Worm (Caenorhabditis elegans) whole organism, L4 larva: Measurements from ENCODE around the gene snpc-3.4.

Experiments used
- D1046.2 ChIP-seq: fragments of 200-800 bp; sonication (Bioruptor generic); IDR thresholded peaks from 2 replicates; pipeline ENCODE4 v1.3.6; 2022; ENCODE audit warnings: missing genetic modification characterization, missing compliant biosample characterization
- F26F4.8 ChIP-seq: fragments of 200-800 bp; sonication (Bioruptor generic); conservative IDR thresholded peaks from 2 replicates; pipeline ENCODE4 v1.3.6; 2022; ENCODE audit warnings: missing genetic modification characterization, missing compliant biosample characterization
- F37D6.2 ChIP-seq: sonication (generic microtip); optimal IDR thresholded peaks from 2 replicates; lab custom pipeline; 2016; ENCODE audit warnings: mild to moderate bottlenecking, missing genetic modification characterization, missing compliant biosample characterization
- F49E8.2 ChIP-seq: sonication (generic microtip); optimal IDR thresholded peaks from 2 replicates; lab custom pipeline; 2016; ENCODE audit warnings: missing compliant biosample characterization, mild to moderate bottlenecking, missing genetic modification characterization, borderline replicate concordance
- T20F7.1 ChIP-seq: fragments of 200-800 bp; sonication (Bioruptor generic); optimal IDR thresholded peaks from 2 replicates; lab custom pipeline; 2018; ENCODE audit warnings: mild to moderate bottlenecking, missing genetic modification characterization, missing compliant biosample characterization
- T26A8.4 ChIP-seq: fragments of 200-800 bp; sonication (Bioruptor generic); IDR thresholded peaks from 2 replicates; pipeline ENCODE4 v1.3.6; 2022; ENCODE audit warnings: missing genetic modification characterization, missing compliant biosample characterization
- Y48G9A.11 ChIP-seq: fragments of 200-800 bp; sonication (Bioruptor generic); IDR thresholded peaks from 2 replicates; pipeline ENCODE4 v1.3.6; 2022; ENCODE audit warnings: missing genetic modification reagents, missing genetic modification characterization, missing compliant biosample characterization
- Y75B8A.6 ChIP-seq: fragments of 200-800 bp; sonication (Bioruptor generic); IDR thresholded peaks from 2 replicates; pipeline ENCODE4 v1.3.6; 2022; ENCODE audit warnings: missing genetic modification reagents, missing genetic modification characterization, missing compliant biosample characterization
- ZK546.5 ChIP-seq, 2 experiments: sonication (generic microtip); optimal IDR thresholded peaks; 2 replicates each; lab custom pipeline; 2017; ENCODE audit warnings: missing biosample characterization in 2 of 2, missing genetic modification characterization in 2 of 2
- aly-2 ChIP-seq: sonication (generic microtip); optimal IDR thresholded peaks from 2 replicates; lab custom pipeline; 2018; ENCODE audit warnings: missing biosample characterization, missing genetic modification characterization
- ama-1 ChIP-seq: fragments of 150-350 bp; optimal IDR thresholded peaks from 2 replicates; lab custom pipeline; 2014; ENCODE audit warnings: inconsistent platforms, mixed read lengths
- ceh-20 ChIP-seq: fragments of 200-800 bp; sonication (Bioruptor generic); IDR thresholded peaks from 2 replicates; pipeline ENCODE4 v1.3.6; 2022; ENCODE audit warnings: missing genetic modification reagents, missing genetic modification characterization, missing compliant biosample characterization
- ces-1 ChIP-seq: fragments of 150-350 bp; sonication (generic microtip); optimal IDR thresholded peaks from 4 replicates; lab custom pipeline; 2014; ENCODE audit warnings: missing biosample characterization, missing genetic modification reagents, missing genetic modification characterization
- ctbp-1 ChIP-seq: fragments of 200-800 bp; sonication (Bioruptor generic); IDR thresholded peaks from 2 replicates; pipeline ENCODE4 v1.3.6; 2022; ENCODE audit warnings: missing genetic modification reagents, missing genetic modification characterization, missing compliant biosample characterization
- daf-12 ChIP-seq: fragments of 150-350 bp; optimal IDR thresholded peaks from 2 replicates; lab custom pipeline; 2014; ENCODE audit warnings: missing biosample characterization, missing genetic modification reagents, missing genetic modification characterization
- daf-19 ChIP-seq: fragments of 200-800 bp; sonication (Bioruptor generic); conservative IDR thresholded peaks from 2 replicates; pipeline ENCODE4 v1.3.6; 2022; ENCODE audit warnings: missing genetic modification characterization, missing compliant biosample characterization
- daf-8 ChIP-seq: fragments of 200-800 bp; sonication (Bioruptor generic); IDR thresholded peaks from 2 replicates; pipeline ENCODE4 v1.3.6; 2022; ENCODE audit warnings: missing genetic modification characterization, missing compliant biosample characterization
- dmd-9 ChIP-seq: fragments of 200-800 bp; sonication (Bioruptor generic); IDR thresholded peaks from 2 replicates; pipeline ENCODE4 v1.3.6; 2022; ENCODE audit warnings: missing genetic modification reagents, missing genetic modification characterization, missing compliant biosample characterization
- dpl-1 ChIP-seq: fragments of 150-350 bp; optimal IDR thresholded peaks from 2 replicates; lab custom pipeline; 2014; ENCODE audit warnings: missing biosample characterization, missing genetic modification reagents, missing genetic modification characterization
- dve-1 ChIP-seq: sonication (generic microtip); optimal IDR thresholded peaks from 2 replicates; lab custom pipeline; 2017; ENCODE audit warnings: antibody characterized with exemption, mild to moderate bottlenecking, missing genetic modification characterization, missing compliant biosample characterization; ENCODE audit not compliant: insufficient read depth
- egl-43 ChIP-seq: fragments of 200-800 bp; sonication (Bioruptor generic); IDR thresholded peaks from 2 replicates; pipeline ENCODE4 v1.3.6; 2022; ENCODE audit warnings: missing genetic modification reagents, missing genetic modification characterization, missing compliant biosample characterization
- fkh-10 ChIP-seq: fragments of 150-350 bp; optimal IDR thresholded peaks from 2 replicates; lab custom pipeline; 2014; ENCODE audit warnings: missing biosample characterization, missing genetic modification reagents, missing genetic modification characterization
- hif-1 ChIP-seq, 2 experiments: sonication (generic microtip); optimal IDR thresholded peaks; 2 replicates each; lab custom pipeline; 2016 to 2017; ENCODE audit warnings: missing compliant biosample characterization in 2 of 2, missing genetic modification characterization in 2 of 2, missing genetic modification reagents in 2 of 2, missing genotype in 2 of 2, mild to moderate bottlenecking in 1 of 2
- hlh-30 ChIP-seq: sonication (generic microtip); optimal IDR thresholded peaks from 2 replicates; lab custom pipeline; 2017; ENCODE audit warnings: antibody characterized with exemption, mild to moderate bottlenecking, missing genetic modification characterization, missing compliant biosample characterization; ENCODE audit not compliant: insufficient read depth
- lin-1 ChIP-seq: fragments of 200-800 bp; sonication (Bioruptor generic); IDR thresholded peaks from 2 replicates; pipeline ENCODE4 v1.3.6; 2022; ENCODE audit warnings: missing genetic modification reagents, missing genetic modification characterization, missing compliant biosample characterization
- lin-13 ChIP-seq: fragments of 150-350 bp; optimal IDR thresholded peaks from 2 replicates; lab custom pipeline; 2014; ENCODE audit warnings: missing biosample characterization, missing genetic modification reagents, missing genetic modification characterization
- lin-38 ChIP-seq: fragments of 200-800 bp; sonication (Bioruptor generic); IDR thresholded peaks from 2 replicates; pipeline ENCODE4 v1.3.6; 2022; ENCODE audit warnings: missing genetic modification reagents, missing genetic modification characterization, missing compliant biosample characterization
- lsy-2 ChIP-seq, 2 experiments: fragments of 150-350 bp in 1 of 2; sonication (generic microtip) in 1 of 2; optimal IDR thresholded peaks; 2 replicates each; lab custom pipeline; 2014 to 2017; ENCODE audit warnings: missing biosample characterization in 2 of 2, missing genetic modification characterization in 2 of 2
- mdt-29 ChIP-seq: fragments of 200-800 bp; sonication (Bioruptor generic); IDR thresholded peaks from 2 replicates; pipeline ENCODE4 v1.3.6; 2022; ENCODE audit warnings: missing genetic modification reagents, missing genetic modification characterization, missing compliant biosample characterization
- mep-1 ChIP-seq: fragments of 150-350 bp; sonication (generic microtip); optimal IDR thresholded peaks from 3 replicates; lab custom pipeline; 2014; ENCODE audit warnings: missing biosample characterization, missing genetic modification characterization
- mxl-3 ChIP-seq: fragments of 200-800 bp; sonication (Bioruptor generic); optimal IDR thresholded peaks from 2 replicates; lab custom pipeline; 2018; ENCODE audit warnings: mild to moderate bottlenecking, missing genetic modification characterization, missing compliant biosample characterization
- nhr-11 ChIP-seq: fragments of 150-350 bp; optimal IDR thresholded peaks from 2 replicates; lab custom pipeline; 2014; ENCODE audit warnings: missing biosample characterization, missing genetic modification characterization
- nhr-25 ChIP-seq: sonication (generic microtip); optimal IDR thresholded peaks from 2 replicates; lab custom pipeline; 2017; ENCODE audit warnings: missing genetic modification characterization, mild to moderate bottlenecking, missing compliant biosample characterization, antibody characterized with exemption, moderate library complexity, borderline replicate concordance; ENCODE audit not compliant: insufficient read depth
- nhr-28 ChIP-seq: fragments of 150-350 bp; optimal IDR thresholded peaks from 2 replicates; lab custom pipeline; 2014; ENCODE audit warnings: missing biosample characterization, missing genetic modification characterization
- nhr-42 ChIP-seq: fragments of 200-800 bp; sonication (Bioruptor generic); IDR thresholded peaks from 2 replicates; pipeline ENCODE4 v1.3.6; 2022; ENCODE audit warnings: missing genetic modification characterization, missing compliant biosample characterization
- nhr-77 ChIP-seq: fragments of 150-350 bp; optimal IDR thresholded peaks from 2 replicates; lab custom pipeline; 2014; ENCODE audit warnings: missing biosample characterization, missing genetic modification characterization
- pha-4 ChIP-seq, 2 experiments: fragments of 150-350 bp in 1 of 2; fragments of 200-800 bp in 1 of 2; sonication (Bioruptor generic) in 1 of 2; IDR thresholded peaks in 1 of 2; optimal IDR thresholded peaks in 1 of 2; 2 replicates each; pipeline versions ENCODE4 v1.3.6 to Lab custom; 2014 to 2022; ENCODE audit warnings: missing genetic modification characterization in 2 of 2, missing genetic modification reagents in 2 of 2, missing biosample characterization in 1 of 2, missing compliant biosample characterization in 1 of 2
- php-3 ChIP-seq: fragments of 200-800 bp; sonication (Bioruptor generic); IDR thresholded peaks from 2 replicates; pipeline ENCODE4 v1.3.6; 2022; ENCODE audit warnings: missing genetic modification reagents, missing genetic modification characterization, missing compliant biosample characterization
- rbr-2 ChIP-seq: sonication (generic microtip); optimal IDR thresholded peaks from 2 replicates; lab custom pipeline; 2016; ENCODE audit warnings: missing genotype, missing genetic modification characterization, missing compliant biosample characterization
- saeg-2 ChIP-seq: fragments of 200-800 bp; sonication (Bioruptor generic); IDR thresholded peaks from 2 replicates; pipeline ENCODE4 v1.3.6; 2022; ENCODE audit warnings: missing genetic modification reagents, missing genetic modification characterization, missing compliant biosample characterization
- skn-1 ChIP-seq: fragments of 150-350 bp; optimal IDR thresholded peaks from 2 replicates; lab custom pipeline; 2014; ENCODE audit warnings: missing biosample characterization, missing genetic modification characterization
- snpc-1.2 ChIP-seq: fragments of 200-800 bp; sonication (Bioruptor generic); IDR thresholded peaks from 2 replicates; pipeline ENCODE4 v1.3.6; 2022; ENCODE audit warnings: missing genetic modification reagents, missing genetic modification characterization, missing compliant biosample characterization
- snpc-4 ChIP-seq: fragments of 150-350 bp; optimal IDR thresholded peaks from 2 replicates; lab custom pipeline; 2014; ENCODE audit warnings: missing biosample characterization, missing genetic modification characterization
- tag-97 ChIP-seq: fragments of 200-800 bp; sonication (Bioruptor generic); IDR thresholded peaks from 2 replicates; pipeline ENCODE4 v1.3.6; 2022; ENCODE audit warnings: missing genetic modification characterization, missing compliant biosample characterization
- unc-130 ChIP-seq: sonication (generic microtip); optimal IDR thresholded peaks from 2 replicates; lab custom pipeline; 2016; ENCODE audit warnings: missing genetic modification reagents, missing genetic modification characterization, missing compliant biosample characterization
- unc-62 ChIP-seq, 3 experiments: fragments of 150-350 bp in 1 of 3; sonication (generic microtip); optimal IDR thresholded peaks in 2 of 3; peaks in 1 of 3; 1 replicate in 1 of 3; 2 replicates in 2 of 3; lab custom pipeline; 2014 to 2017; ENCODE audit warnings: missing biosample characterization in 3 of 3, missing genetic modification characterization in 3 of 3, missing genetic modification reagents in 3 of 3, missing genotype in 1 of 3
- vab-7 ChIP-seq: fragments of 200-800 bp; sonication (Bioruptor generic); IDR thresholded peaks from 2 replicates; pipeline ENCODE4 v1.3.6; 2022; ENCODE audit warnings: missing genetic modification reagents, missing genetic modification characterization, missing compliant biosample characterization
- zfp-3 ChIP-seq: fragments of 200-800 bp; sonication (Bioruptor generic); conservative IDR thresholded peaks from 2 replicates; pipeline ENCODE4 v1.3.6; 2022; ENCODE audit warnings: missing genetic modification reagents, missing genetic modification characterization, missing compliant biosample characterization
- ztf-7 ChIP-seq: fragments of 150-350 bp; optimal IDR thresholded peaks from 2 replicates; lab custom pipeline; 2014; ENCODE audit warnings: missing biosample characterization, missing genetic modification characterization

snpc-3.4 gene

ce11 chrIII:4019801-4020200 is at the start of gene snpc-3.4:
TSS of gene snpc-3.4 (plus strand) at chrIII:4020037.
- peak; percentile 80 for TF ChIP-seq lin-38 (GFP tag; lab: Robert Waterston, UW)
- TF ChIP-seq lsy-2 (tag; optimal IDR thresholded peaks at IDR 0.05; lab: Kevin White, UChicago): peak; percentile 83 to 98
- TF ChIP-seq mep-1 (tag; lab: Kevin White, UChicago): peak; percentile 59
- TF ChIP-seq aly-2 (tag; lab: Kevin White, UChicago): no peak
- no peak for TF ChIP-seq Y75B8A.6 (GFP tag; lab: Robert Waterston, UW)
- TF ChIP-seq daf-12: no peak
- no peak for TF ChIP-seq daf-8 (GFP tag; lab: Robert Waterston, UW)
- TF ChIP-seq dmd-9 (GFP tag; lab: Robert Waterston, UW): 0 out of 2 replicates have a peak, but pooled peaks have one; percentile 22
- TF ChIP-seq zfp-3: no peak
- no peak for TF ChIP-seq ZK546.5 (tag; optimal IDR thresholded peaks at IDR 0.05; lab: Kevin White, UChicago)
- TF ChIP-seq T20F7.1 (GFP tag; lab: Kevin White, UChicago): peak; percentile 42
- TF ChIP-seq D1046.2 (GFP tag; lab: Robert Waterston, UW): no peak
- TF ChIP-seq saeg-2 (GFP tag; lab: Robert Waterston, UW): no peak
- TF ChIP-seq unc-130 (GFP tag; lab: Kevin White, UChicago): peak; percentile 83
- peak; percentile 15; the same call in 1 of the 2 replicates for TF ChIP-seq lin-1 (GFP tag; lab: Robert Waterston, UW)
- peak; percentile 58 for TF ChIP-seq nhr-28 (tag; lab: Kevin White, UChicago)
- TF ChIP-seq egl-43 (GFP tag; lab: Robert Waterston, UW): no peak
- TF ChIP-seq mdt-29 (GFP tag; lab: Robert Waterston, UW): peak; percentile 39; the same call in 1 of the 2 replicates
- no peak for TF ChIP-seq skn-1
- peak in 1 of 2 experiments; percentile 35 for TF ChIP-seq hif-1 (tag; optimal IDR thresholded peaks at IDR 0.05; lab: Kevin White, UChicago)
- peak; percentile 91 for TF ChIP-seq dpl-1 (GFP tag; lab: Kevin White, UChicago)
- TF ChIP-seq snpc-4 (tag; lab: Kevin White, UChicago): no peak
- no peak for TF ChIP-seq fkh-10
- peak; percentile 39 for TF ChIP-seq lin-13 (GFP tag; lab: Kevin White, UChicago)
- TF ChIP-seq daf-19 (GFP tag; lab: Robert Waterston, UW): no peak
- TF ChIP-seq Y48G9A.11 (GFP tag; lab: Robert Waterston, UW): peak; percentile 75
- TF ChIP-seq vab-7 (GFP tag; lab: Robert Waterston, UW): no peak
- TF ChIP-seq dve-1 (tag; lab: Kevin White, UChicago): peak; percentile 52
- TF ChIP-seq nhr-25 (tag; lab: Kevin White, UChicago): no peak
- no peak for TF ChIP-seq nhr-11
- no peak for TF ChIP-seq F26F4.8
- TF ChIP-seq rbr-2 (tag; lab: Kevin White, UChicago): peak; percentile 5
- TF ChIP-seq ceh-20 (GFP tag; lab: Robert Waterston, UW): no peak
- TF ChIP-seq ztf-7 (tag; lab: Kevin White, UChicago): peak; percentile 12
- TF ChIP-seq snpc-1.2 (GFP tag; lab: Robert Waterston, UW): peak; percentile 44; the same call in 1 of the 2 replicates
- TF ChIP-seq hlh-30 (tag; lab: Kevin White, UChicago): peak; percentile 60
- no peak for TF ChIP-seq ces-1 (GFP tag; lab: Kevin White, UChicago)
- peak; percentile 12 for TF ChIP-seq ama-1 (lab: Kevin White, UChicago)
- TF ChIP-seq F37D6.2 (tag; lab: Kevin White, UChicago): no peak
- TF ChIP-seq mxl-3 (GFP tag; lab: Kevin White, UChicago): peak; percentile 2
- TF ChIP-seq F49E8.2 (tag; lab: Kevin White, UChicago): peak; percentile 36
- no peak for TF ChIP-seq nhr-42
- no peak for TF ChIP-seq T26A8.4 (GFP tag; lab: Robert Waterston, UW)
- 0 out of 2 replicates have a peak, but pooled peaks have one; percentile 48 for TF ChIP-seq ctbp-1
- no peak for TF ChIP-seq tag-97 (GFP tag; lab: Robert Waterston, UW)
- no peak for TF ChIP-seq php-3 (GFP tag; lab: Robert Waterston, UW)
- TF ChIP-seq unc-62 (GFP tag; optimal IDR thresholded peaks at IDR 0.05 in 1 of 2; lab: Kevin White, UChicago): peak in 1 of 2 experiments; percentile 58
- TF ChIP-seq unc-62 (tag; optimal IDR thresholded peaks at IDR 0.05; lab: Kevin White, UChicago): no peak
- no peak for TF ChIP-seq pha-4 (GFP tag; IDR thresholded peaks at IDR 0.05; lab: Robert Waterston, UW)
- TF ChIP-seq pha-4 (tag; optimal IDR thresholded peaks at IDR 0.05; lab: Kevin White, UChicago): peak; percentile 36
- TF ChIP-seq nhr-77 (tag; lab: Kevin White, UChicago): no peak
